Fruit fly (Drosophila melanogaster) whole organism, embryonic: ENCODE results near the gene tra.

Experiments
- Aef1 ChIP-seq: fragments of 200-800 bp; sonication (Bioruptor generic); IDR thresholded peaks from 3 replicates; pipeline ENCODE4 v1.3.6; 2022; ENCODE audit warnings: missing biosample characterization, missing genetic modification characterization
- Antp ChIP-seq: fragments of 200-800 bp; sonication (Bioruptor generic); optimal IDR thresholded peaks from 3 replicates; lab custom pipeline; 2016; ENCODE audit warnings: missing biosample characterization, missing genetic modification characterization
- CG10147 ChIP-seq: fragments of 200-800 bp; sonication (Bioruptor generic); optimal IDR thresholded peaks from 2 replicates; lab custom pipeline; 2019; ENCODE audit warnings: missing biosample characterization, mild to moderate bottlenecking, missing genetic modification characterization, moderate library complexity
- CG10209 ChIP-seq: fragments of 200-800 bp; sonication (Bioruptor generic); optimal IDR thresholded peaks from 3 replicates; lab custom pipeline; 2017; ENCODE audit warnings: missing biosample characterization, mild to moderate bottlenecking, missing genetic modification characterization, missing genetic modification reagents
- CG12155 ChIP-seq: fragments of 200-800 bp; sonication (Bioruptor generic); optimal IDR thresholded peaks from 3 replicates; lab custom pipeline; 2016; ENCODE audit warnings: missing biosample characterization, missing genetic modification characterization
- CG1233 ChIP-seq: fragments of 200-800 bp; sonication (Bioruptor generic); optimal IDR thresholded peaks from 4 replicates; lab custom pipeline; 2018; ENCODE audit warnings: missing biosample characterization, mild to moderate bottlenecking, missing genetic modification characterization
- CG13424 ChIP-seq: fragments of 200-800 bp; sonication (Bioruptor generic); optimal IDR thresholded peaks from 2 replicates; lab custom pipeline; 2019; ENCODE audit warnings: missing biosample characterization, mild to moderate bottlenecking, missing genetic modification characterization, moderate library complexity
- CG13775 ChIP-seq: fragments of 200-800 bp; sonication (Bioruptor generic); optimal IDR thresholded peaks from 3 replicates; lab custom pipeline; 2017; ENCODE audit warnings: missing biosample characterization, mild to moderate bottlenecking, missing genetic modification characterization
- CG14050 ChIP-seq: fragments of 200-800 bp; sonication (Bioruptor generic); IDR thresholded peaks from 3 replicates; pipeline ENCODE4 v1.3.6; 2022; ENCODE audit warnings: missing biosample characterization, missing genetic modification characterization
- CG14441 ChIP-seq: fragments of 200-800 bp; sonication (Bioruptor generic); IDR thresholded peaks from 2 replicates; pipeline ENCODE4 v1.3.6; 2022; ENCODE audit warnings: missing biosample characterization, missing genetic modification characterization
- CG14965 ChIP-seq: fragments of 200-800 bp; sonication (Bioruptor generic); optimal IDR thresholded peaks from 2 replicates; lab custom pipeline; 2016; ENCODE audit warnings: missing biosample characterization, missing genetic modification characterization, borderline replicate concordance
- CG1529 ChIP-seq: fragments of 200-800 bp; sonication (Bioruptor generic); optimal IDR thresholded peaks from 3 replicates; lab custom pipeline; 2018; ENCODE audit warnings: missing biosample characterization, missing genetic modification characterization
- CG15696 ChIP-seq: fragments of 200-800 bp; sonication (Bioruptor generic); optimal IDR thresholded peaks from 2 replicates; lab custom pipeline; 2019; ENCODE audit warnings: missing biosample characterization, mild to moderate bottlenecking, missing genetic modification characterization, moderate library complexity
- CG17612 ChIP-seq: fragments of 200-800 bp; sonication (Bioruptor generic); IDR thresholded peaks from 2 replicates; pipeline ENCODE4 v1.3.6; 2022; ENCODE audit warnings: missing biosample characterization, missing genetic modification characterization
- CG17912 ChIP-seq: fragments of 200-800 bp; sonication (Bioruptor generic); optimal IDR thresholded peaks from 2 replicates; lab custom pipeline; 2018; ENCODE audit warnings: missing biosample characterization, mild to moderate bottlenecking, missing genetic modification characterization
- CG3838 ChIP-seq: fragments of 200-800 bp; sonication (Bioruptor generic); optimal IDR thresholded peaks from 3 replicates; lab custom pipeline; 2016; ENCODE audit warnings: missing biosample characterization, missing genetic modification characterization
- CG4328 ChIP-seq: fragments of 200-800 bp; sonication (Bioruptor generic); optimal IDR thresholded peaks from 3 replicates; lab custom pipeline; 2017; ENCODE audit warnings: missing biosample characterization, missing genetic modification reagents, missing genetic modification characterization
- CG5953 ChIP-seq: fragments of 200-800 bp; sonication (Bioruptor generic); IDR thresholded peaks from 2 replicates; pipeline ENCODE4 v1.3.6; 2022; ENCODE audit warnings: missing biosample characterization, missing genetic modification characterization
- CG6689 ChIP-seq: fragments of 200-800 bp; sonication (Bioruptor generic); IDR thresholded peaks from 2 replicates; pipeline ENCODE4 v1.3.6; 2022; ENCODE audit warnings: missing biosample characterization, missing genetic modification characterization
- CG8944 ChIP-seq: fragments of 200-800 bp; sonication (Bioruptor generic); optimal IDR thresholded peaks from 3 replicates; lab custom pipeline; 2016; ENCODE audit warnings: missing biosample characterization, missing genetic modification characterization
- CTCF ChIP-seq: fragments of 200-800 bp; sonication (Bioruptor generic); optimal IDR thresholded peaks from 2 replicates; lab custom pipeline; 2017; ENCODE audit warnings: missing biosample characterization, mild to moderate bottlenecking, missing genetic modification characterization, moderate library complexity
- D ChIP-seq, 2 experiments: fragments of 200-800 bp in 1 of 2; fragments of >200 bp in 1 of 2; sonication (Bioruptor generic) in 1 of 2; optimal IDR thresholded peaks; 2 replicates in 1 of 2; 3 replicates in 1 of 2; lab custom pipeline; 2017; ENCODE audit warnings: mild to moderate bottlenecking in 1 of 2, missing biosample characterization in 1 of 2, missing genetic modification characterization in 1 of 2, missing genetic modification reagents in 1 of 2
- Dek ChIP-seq: fragments of 200-800 bp; sonication (Bioruptor generic); optimal IDR thresholded peaks from 3 replicates; lab custom pipeline; 2019; ENCODE audit warnings: missing biosample characterization, mild to moderate bottlenecking, missing genetic modification characterization, moderate library complexity
- Doc3 ChIP-seq: fragments of 200-800 bp; sonication (Bioruptor generic); IDR thresholded peaks from 3 replicates; pipeline ENCODE4 v1.3.6; 2022; ENCODE audit warnings: missing biosample characterization, missing genetic modification characterization; ENCODE audit not compliant: partially characterized antibody
- ERR ChIP-seq: fragments of 200-800 bp; sonication (Bioruptor generic); optimal IDR thresholded peaks from 2 replicates; lab custom pipeline; 2016; ENCODE audit warnings: missing biosample characterization, missing genetic modification characterization
- Ets65A ChIP-seq: fragments of 200-800 bp; sonication (Bioruptor generic); peaks from one replicate; lab custom pipeline; 2016; ENCODE audit warnings: missing biosample characterization, missing genetic modification characterization
- Gug ChIP-seq: fragments of 200-800 bp; sonication (Bioruptor generic); IDR thresholded peaks from 4 replicates; pipeline ENCODE4 v1.3.6; 2022; ENCODE audit warnings: missing biosample characterization, missing genetic modification characterization
- HLH4C ChIP-seq: fragments of 200-800 bp; sonication (Bioruptor generic); IDR thresholded peaks from 3 replicates; pipeline ENCODE4 v1.3.6; 2022; ENCODE audit warnings: missing biosample characterization, missing genetic modification characterization; ENCODE audit not compliant: partially characterized antibody
- Myb ChIP-seq: fragments of 200-800 bp; sonication (Bioruptor generic); optimal IDR thresholded peaks from 2 replicates; lab custom pipeline; 2016; ENCODE audit warnings: missing biosample characterization, missing genetic modification characterization
- NC2β ChIP-seq: fragments of 200-800 bp; sonication (Bioruptor generic); optimal IDR thresholded peaks from 2 replicates; lab custom pipeline; 2016; ENCODE audit warnings: missing biosample characterization, missing genetic modification characterization
- NK7.1 ChIP-seq: fragments of 200-800 bp; sonication (Bioruptor generic); optimal IDR thresholded peaks from 3 replicates; lab custom pipeline; 2016; ENCODE audit warnings: missing biosample characterization, missing genetic modification characterization
- Rfx ChIP-seq: fragments of 200-800 bp; sonication (Bioruptor generic); IDR thresholded peaks from 2 replicates; pipeline ENCODE4 v1.3.6; 2022; ENCODE audit warnings: missing biosample characterization, missing genetic modification characterization
- Xbp1 ChIP-seq: fragments of 200-800 bp; sonication (Bioruptor generic); optimal IDR thresholded peaks from 3 replicates; lab custom pipeline; 2016; ENCODE audit warnings: missing biosample characterization, mild to moderate bottlenecking, missing genetic modification characterization
- amos ChIP-seq: fragments of 200-800 bp; sonication (Bioruptor generic); IDR thresholded peaks from 2 replicates; pipeline ENCODE4 v1.3.6; 2022; ENCODE audit warnings: missing biosample characterization, missing genetic modification characterization; ENCODE audit not compliant: partially characterized antibody
- bbx ChIP-seq: fragments of 200-800 bp; sonication (Bioruptor generic); IDR thresholded peaks from 2 replicates; pipeline ENCODE4 v1.3.6; 2022; ENCODE audit warnings: missing biosample characterization, missing genetic modification characterization; ENCODE audit not compliant: partially characterized antibody
- bcd ChIP-seq: fragments of 200-800 bp; sonication (Bioruptor generic); optimal IDR thresholded peaks from 2 replicates; lab custom pipeline; 2017; ENCODE audit warnings: missing biosample characterization, mild to moderate bottlenecking, missing genetic modification characterization
- chm ChIP-seq: fragments of 200-800 bp; sonication (Bioruptor generic); IDR thresholded peaks from 2 replicates; pipeline ENCODE4 v1.3.6; 2022; ENCODE audit warnings: missing biosample characterization, missing genetic modification characterization
- croc ChIP-seq: fragments of 200-800 bp; sonication (Bioruptor generic); conservative IDR thresholded peaks from 3 replicates; pipeline ENCODE4 v1.3.6; 2022; ENCODE audit warnings: missing biosample characterization, missing genetic modification characterization
- dmrt99B ChIP-seq: fragments of 200-800 bp; sonication (Bioruptor generic); optimal IDR thresholded peaks from 2 replicates; lab custom pipeline; 2018; ENCODE audit warnings: missing biosample characterization, mild to moderate bottlenecking, missing genetic modification characterization, moderate library complexity
- emc ChIP-seq: fragments of 200-800 bp; sonication (Bioruptor generic); optimal IDR thresholded peaks from 2 replicates; lab custom pipeline; 2016; ENCODE audit warnings: missing biosample characterization, missing genetic modification characterization
- esg ChIP-seq: fragments of 200-800 bp; sonication (Bioruptor generic); conservative IDR thresholded peaks from 2 replicates; pipeline ENCODE4 v1.3.6; 2022; ENCODE audit warnings: missing biosample characterization, missing genetic modification characterization
- gcm2 ChIP-seq: fragments of 200-800 bp; sonication (Bioruptor generic); optimal IDR thresholded peaks from 2 replicates; lab custom pipeline; 2016; ENCODE audit warnings: missing biosample characterization, missing genetic modification characterization
- gfzf ChIP-seq: fragments of 200-800 bp; sonication (Bioruptor generic); optimal IDR thresholded peaks from 2 replicates; lab custom pipeline; 2016; ENCODE audit warnings: missing biosample characterization, mild to moderate bottlenecking, missing genetic modification characterization, moderate library complexity
- h ChIP-seq: fragments of >200 bp; optimal IDR thresholded peaks from 2 replicates; lab custom pipeline; 2017
- lilli ChIP-seq: fragments of 200-800 bp; sonication (Bioruptor generic); optimal IDR thresholded peaks from 3 replicates; lab custom pipeline; 2016; ENCODE audit warnings: missing biosample characterization, missing genetic modification characterization
- nom ChIP-seq: fragments of 200-800 bp; sonication (Bioruptor generic); optimal IDR thresholded peaks from 2 replicates; lab custom pipeline; 2017; ENCODE audit warnings: missing biosample characterization, missing genetic modification characterization, mild to moderate bottlenecking, moderate library complexity, missing genetic modification reagents
- row ChIP-seq: fragments of 200-800 bp; sonication (Bioruptor generic); IDR thresholded peaks from 3 replicates; pipeline ENCODE4 v1.3.6; 2022; ENCODE audit warnings: missing biosample characterization, missing genetic modification characterization
- schlank ChIP-seq: fragments of 200-800 bp; sonication (Bioruptor generic); optimal IDR thresholded peaks from 2 replicates; lab custom pipeline; 2018; ENCODE audit warnings: missing biosample characterization, mild to moderate bottlenecking, missing genetic modification characterization
- sens ChIP-seq: fragments of 200-800 bp; sonication (Bioruptor generic); peaks from one replicate; lab custom pipeline; 2016; ENCODE audit warnings: missing biosample characterization, missing genetic modification characterization
- slbo ChIP-seq: fragments of 200-800 bp; sonication (Bioruptor generic); IDR thresholded peaks from 2 replicates; pipeline ENCODE4 v1.3.6; 2022; ENCODE audit warnings: missing biosample characterization, missing genetic modification characterization
- slp2 ChIP-seq: fragments of 200-800 bp; sonication (Bioruptor generic); optimal IDR thresholded peaks from 2 replicates; lab custom pipeline; 2016; ENCODE audit warnings: missing biosample characterization, missing genetic modification characterization
- toy ChIP-seq: fragments of 200-800 bp; sonication (Bioruptor generic); IDR thresholded peaks from 2 replicates; pipeline ENCODE4 v1.3.6; 2022; ENCODE audit warnings: missing biosample characterization, missing genetic modification characterization

The tra gene

DNA sequence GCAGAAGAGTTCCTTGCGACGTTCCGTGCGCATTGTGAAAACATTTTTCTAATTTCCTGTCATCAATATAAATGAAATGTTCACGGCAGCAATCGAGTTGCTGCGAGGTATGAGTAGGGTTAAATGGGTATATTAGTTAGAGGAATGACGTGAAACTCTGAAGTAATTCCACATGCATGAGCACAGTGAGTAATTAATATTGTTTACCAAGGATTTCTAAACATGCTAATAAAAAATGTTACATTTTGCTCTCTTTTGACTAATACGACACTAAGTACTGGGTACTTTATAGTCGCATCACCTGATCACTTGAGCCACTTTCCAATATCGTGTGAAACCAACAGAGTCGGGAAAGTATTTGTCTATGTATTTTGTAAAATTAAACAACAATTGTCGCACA, 46.6 kb downstream of the tra start (continued):
- TF ChIP-seq dmrt99B (tag; lab: Kevin White, UChicago), result peak; percentile 46
- peak; percentile 21; the same call in 1 of the 4 replicates for TF ChIP-seq Gug (GFP tag; lab: Robert Waterston, UW)
- no peak for TF ChIP-seq CG1233
- TF ChIP-seq CG17612 (GFP tag; lab: Robert Waterston, UW), result no peak
- no peak for TF ChIP-seq slp2 (GFP tag; lab: Kevin White, UChicago)
- TF ChIP-seq lilli (GFP tag; lab: Kevin White, UChicago), result peak; percentile 47
- no peak for TF ChIP-seq h (lab: Kevin White, UChicago)
- no peak for TF ChIP-seq D (optimal IDR thresholded peaks at IDR 0.05; lab: Kevin White, UChicago)
- TF ChIP-seq D (GFP tag; optimal IDR thresholded peaks at IDR 0.05; lab: Kevin White, UChicago), result peak; percentile 34
- TF ChIP-seq schlank, result no peak
- peak; percentile 16 for TF ChIP-seq CG8944 (GFP tag; lab: Kevin White, UChicago)
- no peak for TF ChIP-seq CG1529
- TF ChIP-seq ERR (GFP tag; lab: Kevin White, UChicago), result no peak
- TF ChIP-seq CG15696, result no peak
- TF ChIP-seq NC2β, result peak; percentile 29
- TF ChIP-seq row, result no peak
- no peak for TF ChIP-seq gcm2 (GFP tag; lab: Kevin White, UChicago)
- TF ChIP-seq Myb (GFP tag; lab: Kevin White, UChicago), result no peak
- peak; percentile 13; the same call in 1 of the 2 replicates for TF ChIP-seq CG5953 (GFP tag; lab: Robert Waterston, UW)
- peak; percentile 60 for TF ChIP-seq Xbp1 (GFP tag; lab: Kevin White, UChicago)
- TF ChIP-seq CG13424 (tag; lab: Kevin White, UChicago), result peak; percentile 9
- TF ChIP-seq CG13775 (GFP tag; lab: Kevin White, UChicago), result no peak
- peak; percentile 87 for TF ChIP-seq sens (GFP tag; lab: Kevin White, UChicago)
- TF ChIP-seq CG12155 (GFP tag; lab: Kevin White, UChicago), result no peak
- TF ChIP-seq Aef1 (GFP tag; lab: Robert Waterston, UW), result no peak
- TF ChIP-seq CG10147 (GFP tag; lab: Kevin White, UChicago), result no peak
- no peak for TF ChIP-seq bcd (GFP tag; lab: Kevin White, UChicago)
- TF ChIP-seq Antp, result peak; percentile 43
- TF ChIP-seq Ets65A, result peak; percentile 11
- TF ChIP-seq gfzf, result no peak
- TF ChIP-seq CG14050 (GFP tag; lab: Robert Waterston, UW), result no peak
- TF ChIP-seq CG3838 (GFP tag; lab: Kevin White, UChicago), result no peak
- TF ChIP-seq toy, result no peak
- no peak for TF ChIP-seq NK7.1
- no peak for TF ChIP-seq chm (GFP tag; lab: Robert Waterston, UW)
- TF ChIP-seq Dek, result no peak
- TF ChIP-seq emc (GFP tag; lab: Kevin White, UChicago), result no peak
- no peak for TF ChIP-seq amos (GFP tag; lab: Robert Waterston, UW)
- peak; percentile 26; the same call in 1 of the 2 replicates for TF ChIP-seq CG6689
- TF ChIP-seq CG10209, result peak; percentile 31
- TF ChIP-seq CTCF (GFP tag; lab: Kevin White, UChicago), result no peak
- TF ChIP-seq bbx (GFP tag; lab: Robert Waterston, UW), result no peak
- TF ChIP-seq CG14441 (GFP tag; lab: Robert Waterston, UW), result peak; percentile 49; the same call in 1 of the 2 replicates
- TF ChIP-seq slbo (GFP tag; lab: Robert Waterston, UW), result peak; percentile 59
- TF ChIP-seq CG4328 (GFP tag; lab: Kevin White, UChicago), result no peak
- no peak for TF ChIP-seq Doc3 (GFP tag; lab: Robert Waterston, UW)
- no peak for TF ChIP-seq HLH4C (GFP tag; lab: Robert Waterston, UW)
- TF ChIP-seq CG17912 (GFP tag; lab: Kevin White, UChicago), result no peak
- peak; percentile 35; the same call in 1 of the 2 replicates for TF ChIP-seq Rfx (GFP tag; lab: Robert Waterston, UW)
- peak; percentile 28; the same call in 1 of the 2 replicates for TF ChIP-seq esg (GFP tag; lab: Robert Waterston, UW)
- no peak for TF ChIP-seq nom (GFP tag; lab: Kevin White, UChicago)
- no peak for TF ChIP-seq CG14965 (GFP tag; lab: Kevin White, UChicago)
- TF ChIP-seq croc, result peak; percentile 20; the same call in 1 of the 3 replicates
